Worm (Caenorhabditis elegans): ENCODE measurements around the gene srx-136.

The srx-136 gene

ce11 chrV:13863700-13864099 lies 6.5 kb downstream of the srx-136 start (continued):
- TF ChIP-seq ceh-40 (GFP tag; IDR thresholded peaks at IDR 0.05) (no peak), mes-4 (tag; optimal IDR thresholded peaks at IDR 0.05) (no peak), fkh-3 (tag; optimal IDR thresholded peaks at IDR 0.05) (no peak)

ce11 chrV:13866353-13866752 lies 9.1 kb downstream of the srx-136 start, which contains the start of gene nhr-175:
nhr-175 (plus strand) TSS chrV:13866691.
- no peak for TF ChIP-seq F22D6.2 (tag; optimal IDR thresholded peaks at IDR 0.05)
- no peak for TF ChIP-seq tbp1 (GFP tag; optimal IDR thresholded peaks at IDR 0.05)
- no peak for TF ChIP-seq ZK185.1 (tag; optimal IDR thresholded peaks at IDR 0.05; ENCODE audit: poor library complexity, severe bottlenecking)
- no peak for TF ChIP-seq aptf-2 (GFP tag; conservative IDR thresholded peaks at IDR 0.05)
- TF ChIP-seq unc-130 (GFP tag; optimal IDR thresholded peaks at IDR 0.05): no peak
- TF ChIP-seq Y79H2A.3 (GFP tag; conservative IDR thresholded peaks at IDR 0.05): no peak
- no peak for TF ChIP-seq let-607 (tag; optimal IDR thresholded peaks at IDR 0.05)
- no peak for TF ChIP-seq ekl-4 (GFP tag; IDR thresholded peaks at IDR 0.05)
- TF ChIP-seq sea-2 (GFP tag; IDR thresholded peaks at IDR 0.05): no peak
- TF ChIP-seq zim-3 (tag; optimal IDR thresholded peaks at IDR 0.05): no peak
- TF ChIP-seq ets-4 (GFP tag; optimal IDR thresholded peaks at IDR 0.05): no peak
- TF ChIP-seq mxl-1 (tag; optimal IDR thresholded peaks at IDR 0.05): no peak

- peak; percentile 76; the same call in 1 of the 2 replicates for TF ChIP-seq egrh-3 (GFP tag; IDR thresholded peaks at IDR 0.05)
- TF ChIP-seq ceh-27 (GFP tag; optimal IDR thresholded peaks at IDR 0.05): peak; percentile 10
Measured at ce11 chrV:13868886-13869285, 11.7 kb downstream of the srx-136 start.

DNA sequence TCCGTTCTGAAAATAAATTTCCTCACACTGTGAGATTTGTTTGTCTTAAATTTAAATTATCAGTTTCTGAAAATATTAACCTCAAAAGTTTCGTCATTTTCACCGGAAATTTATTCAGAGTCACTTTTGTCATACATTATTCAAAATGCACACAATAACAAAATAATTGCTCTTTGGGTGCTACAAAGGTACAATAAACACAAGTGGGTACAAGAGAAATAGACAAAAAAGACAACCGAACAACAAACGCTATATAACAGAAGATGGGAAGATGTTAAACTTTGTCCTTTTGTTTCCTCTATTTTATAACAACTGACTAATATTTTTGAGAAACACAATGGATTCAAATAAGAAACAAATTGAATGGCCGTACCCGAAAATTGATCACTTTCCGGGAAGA lies 12.3 kb downstream of the srx-136 start:
- TF ChIP-seq dpl-1 (GFP tag; optimal IDR thresholded peaks at IDR 0.05): no peak
- no peak for TF ChIP-seq madf-3 (GFP tag; IDR thresholded peaks at IDR 0.05)

- no peak for TF ChIP-seq sea-2 (GFP tag; IDR thresholded peaks at IDR 0.05)
- no peak for TF ChIP-seq F23B12.7 (tag; optimal IDR thresholded peaks at IDR 0.05; ENCODE audit: insufficient read depth)
- no peak for TF ChIP-seq snpc-1.1 (tag; optimal IDR thresholded peaks at IDR 0.05; ENCODE audit: insufficient read depth)
- TF ChIP-seq die-1 (tag; optimal IDR thresholded peaks at IDR 0.05): no peak
- no peak for TF ChIP-seq sdz-38 (tag; optimal IDR thresholded peaks at IDR 0.05)
- no peak for TF ChIP-seq sptf-2 (GFP tag; optimal IDR thresholded peaks at IDR 0.05)
- no peak for TF ChIP-seq akir-1 (GFP tag; optimal IDR thresholded peaks at IDR 0.05)
- no peak for TF ChIP-seq repo-1 (tag; optimal IDR thresholded peaks at IDR 0.05)
- no peak for TF ChIP-seq madf-8 (GFP tag; conservative IDR thresholded peaks at IDR 0.05)
- TF ChIP-seq mel-28 (tag; optimal IDR thresholded peaks at IDR 0.05; ENCODE audit: borderline replicate concordance): no peak
- TF ChIP-seq F52B5.7 (tag; optimal IDR thresholded peaks at IDR 0.05): no peak
- no peak for TF ChIP-seq pha-4 (tag; optimal IDR thresholded peaks at IDR 0.05)
- TF ChIP-seq ztf-6 (GFP tag; IDR thresholded peaks at IDR 0.05): no peak
- TF ChIP-seq lag-1 (GFP tag; IDR thresholded peaks at IDR 0.05): no peak
- TF ChIP-seq B0336.3 (GFP tag; IDR thresholded peaks at IDR 0.05): no peak
- no peak for TF ChIP-seq D2030.7 (GFP tag; IDR thresholded peaks at IDR 0.05)
- no peak for TF ChIP-seq ZK185.1 (tag; optimal IDR thresholded peaks at IDR 0.05; ENCODE audit: poor library complexity, severe bottlenecking)
Measured at ce11 chrV:13872895-13873294, 15.7 kb downstream of the srx-136 start, which contains the start of gene cpt-5. cpt-5 (plus strand) TSS chrV:13873195.
